Fruit fly (Drosophila melanogaster): ENCODE measurements around the gene Mettl14.

Mettl14 gene

dm6 chr2L:8326414-8327271 lies 18.4 kb downstream of the Mettl14 start (continued):
- TF ChIP-seq Doc3 (GFP tag; IDR thresholded peaks at IDR 0.05; ENCODE audit: partially characterized antibody) (no peak), br (optimal IDR thresholded peaks at IDR 0.05) (no peak), odd (GFP tag; optimal IDR thresholded peaks at IDR 0.05) (no peak), CG8281 (tag; optimal IDR thresholded peaks at IDR 0.05) (no peak), CG10267 (tag; optimal IDR thresholded peaks at IDR 0.05) (peak; percentile 11), NFAT (GFP tag; IDR thresholded peaks at IDR 0.05) (no peak), schlank (tag; optimal IDR thresholded peaks at IDR 0.05) (no peak), Atf6 (GFP tag; IDR thresholded peaks at IDR 0.05) (no peak), Med (GFP tag) (peak; percentile 48), trem (tag; optimal IDR thresholded peaks at IDR 0.05) (no peak), lab (GFP tag; optimal IDR thresholded peaks at IDR 0.05) (peak; percentile 46), CG8924 (tag; optimal IDR thresholded peaks at IDR 0.05) (peak; percentile 19), gce (GFP tag; IDR thresholded peaks at IDR 0.05) (no peak), so (GFP tag; IDR thresholded peaks at IDR 0.05) (no peak), lmd (GFP tag; IDR thresholded peaks at IDR 0.05) (no peak), nmo (GFP tag; optimal IDR thresholded peaks at IDR 0.05) (no peak), BtbVII (GFP tag; optimal IDR thresholded peaks at IDR 0.05) (no peak), Opbp (GFP tag; IDR thresholded peaks at IDR 0.05; ENCODE audit: partially characterized antibody) (no peak), E2f1 (GFP tag; IDR thresholded peaks at IDR 0.05) (no peak), NfI (GFP tag; optimal IDR thresholded peaks at IDR 0.05) (no peak), CG15601 (tag; optimal IDR thresholded peaks at IDR 0.05) (no peak), ERR (GFP tag; optimal IDR thresholded peaks at IDR 0.05) (no peak), Myb (GFP tag; optimal IDR thresholded peaks at IDR 0.05) (no peak), CG4360 (GFP tag; IDR thresholded peaks at IDR 0.05) (no peak), CG7556 (GFP tag; optimal IDR thresholded peaks at IDR 0.05) (peak; percentile 32), CG3281 (GFP tag; optimal IDR thresholded peaks at IDR 0.05) (peak; percentile 2), CG10274 (GFP tag; optimal IDR thresholded peaks at IDR 0.05) (no peak), bsh (GFP tag; optimal IDR thresholded peaks at IDR 0.05) (no peak), vvl (GFP tag; IDR thresholded peaks at IDR 0.05) (peak; percentile 55; the same call in 1 of the 2 replicates), Dip3 (GFP tag; optimal IDR thresholded peaks at IDR 0.05) (no peak), NC2β (GFP tag; optimal IDR thresholded peaks at IDR 0.05) (no peak), Atf-2 (GFP tag; optimal IDR thresholded peaks at IDR 0.05) (no peak), ci (GFP tag; IDR thresholded peaks at IDR 0.05) (no peak), CG13287 (GFP tag; IDR thresholded peaks at IDR 0.05; ENCODE audit: partially characterized antibody) (peak; percentile 8; the same call in 1 of the 2 replicates), Dll (GFP tag; IDR thresholded peaks at IDR 0.05; ENCODE audit: partially characterized antibody) (no peak), Ravus (GFP tag; IDR thresholded peaks at IDR 0.05) (no peak), tap (tag; optimal IDR thresholded peaks at IDR 0.05) (peak; percentile 1), grau (tag; optimal IDR thresholded peaks at IDR 0.05) (peak; percentile 30), crp (GFP tag; optimal IDR thresholded peaks at IDR 0.05) (no peak), CG12236 (GFP tag; optimal IDR thresholded peaks at IDR 0.05) (no peak), Pdp1 (GFP tag; optimal IDR thresholded peaks at IDR 0.05) (peak in 1 of 2 experiments; percentile 39), CG4707 (GFP tag; optimal IDR thresholded peaks at IDR 0.05) (no peak), CG34422 (GFP tag; IDR thresholded peaks at IDR 0.05) (no peak), sens-2 (GFP tag; IDR thresholded peaks at IDR 0.05) (no peak), chinmo (GFP tag; IDR thresholded peaks at IDR 0.05; ENCODE audit: partially characterized antibody) (0 out of 4 replicates have a peak, but pooled peaks have one; percentile 55), jigr1 (GFP tag; IDR thresholded peaks at IDR 0.05) (no peak), eyg (GFP tag; optimal IDR thresholded peaks at IDR 0.05) (no peak), ro (GFP tag; IDR thresholded peaks at IDR 0.05) (no peak), chm (GFP tag; IDR thresholded peaks at IDR 0.05) (no peak)
